Fruit fly (Drosophila melanogaster) whole organism, prepupa: ENCODE results near the gene CG10993.

Source experiments
- Blimp-1 ChIP-seq: fragments of 200-800 bp; sonication (Bioruptor generic); optimal IDR thresholded peaks from 3 replicates; lab custom pipeline; 2017; ENCODE audit warnings: missing biosample characterization, missing genetic modification characterization, mild to moderate bottlenecking, moderate library complexity, missing genetic modification reagents
- CG10631 ChIP-seq: fragments of 200-800 bp; sonication (Bioruptor generic); optimal IDR thresholded peaks from 2 replicates; lab custom pipeline; 2016; ENCODE audit warnings: missing biosample characterization, missing genetic modification characterization
- CG11762 ChIP-seq: fragments of 200-800 bp; sonication (Bioruptor generic); optimal IDR thresholded peaks from 3 replicates; lab custom pipeline; 2016; ENCODE audit warnings: missing biosample characterization, missing genetic modification characterization; ENCODE audit not compliant: insufficient read depth
- CG11902 ChIP-seq: fragments of 200-800 bp; sonication (Bioruptor generic); optimal IDR thresholded peaks from 3 replicates; lab custom pipeline; 2016; ENCODE audit warnings: missing biosample characterization, missing genetic modification characterization
- CG1621 ChIP-seq: fragments of 200-800 bp; sonication (Bioruptor generic); optimal IDR thresholded peaks from 3 replicates; lab custom pipeline; 2018; ENCODE audit warnings: missing biosample characterization, mild to moderate bottlenecking, missing genetic modification characterization
- CG3032 ChIP-seq: fragments of 200-800 bp; optimal IDR thresholded peaks from 2 replicates; lab custom pipeline; 2019; ENCODE audit warnings: missing biosample characterization, mild to moderate bottlenecking, missing genetic modification characterization, moderate library complexity
- CG31627 ChIP-seq: fragments of 200-800 bp; sonication (Bioruptor generic); optimal IDR thresholded peaks from 3 replicates; lab custom pipeline; 2016; ENCODE audit warnings: missing biosample characterization, missing genetic modification characterization
- CG32006 ChIP-seq: fragments of 200-800 bp; sonication (Bioruptor generic); optimal IDR thresholded peaks from 3 replicates; lab custom pipeline; 2017; ENCODE audit warnings: missing biosample characterization, mild to moderate bottlenecking, missing genetic modification characterization
- CG34406 ChIP-seq: fragments of 200-800 bp; sonication (Bioruptor generic); optimal IDR thresholded peaks from 3 replicates; lab custom pipeline; 2016; ENCODE audit warnings: missing biosample characterization, missing genetic modification characterization
- CG3919 ChIP-seq: fragments of 200-800 bp; sonication (Bioruptor generic); optimal IDR thresholded peaks from 3 replicates; lab custom pipeline; 2016; ENCODE audit warnings: missing biosample characterization, missing genetic modification characterization
- CG4318 ChIP-seq: fragments of 200-800 bp; sonication (Bioruptor generic); optimal IDR thresholded peaks from 3 replicates; lab custom pipeline; 2017; ENCODE audit warnings: missing biosample characterization, mild to moderate bottlenecking, missing genetic modification characterization
- CG6163 ChIP-seq: fragments of 200-800 bp; sonication (Bioruptor generic); IDR thresholded peaks from 3 replicates; pipeline ENCODE4 v1.3.6; 2022; ENCODE audit warnings: missing biosample characterization, missing genetic modification characterization
- CG6276 ChIP-seq: fragments of 200-800 bp; sonication (Bioruptor generic); optimal IDR thresholded peaks from 2 replicates; lab custom pipeline; 2017; ENCODE audit warnings: missing biosample characterization, mild to moderate bottlenecking, missing genetic modification characterization
- CG6792 ChIP-seq: fragments of 200-800 bp; sonication (Bioruptor generic); optimal IDR thresholded peaks from 3 replicates; lab custom pipeline; 2016; ENCODE audit warnings: missing biosample characterization, missing genetic modification characterization
- CG6808 ChIP-seq: fragments of 200-800 bp; sonication (Bioruptor generic); optimal IDR thresholded peaks from 3 replicates; lab custom pipeline; 2017; ENCODE audit warnings: missing biosample characterization, missing genetic modification characterization, mild to moderate bottlenecking, moderate library complexity, missing genetic modification reagents
- CG6854 ChIP-seq: fragments of 200-800 bp; sonication (Bioruptor generic); optimal IDR thresholded peaks from 2 replicates; lab custom pipeline; 2017; ENCODE audit warnings: missing biosample characterization, mild to moderate bottlenecking, missing genetic modification characterization
- CG7368 ChIP-seq: fragments of 200-800 bp; sonication (Bioruptor generic); optimal IDR thresholded peaks from 3 replicates; lab custom pipeline; 2016; ENCODE audit warnings: missing biosample characterization, missing genetic modification characterization
- CG8119 ChIP-seq: fragments of 200-800 bp; sonication (Bioruptor generic); IDR thresholded peaks from 3 replicates; pipeline ENCODE4 v1.3.6; 2022; ENCODE audit warnings: missing biosample characterization, missing genetic modification characterization
- CG8319 ChIP-seq: fragments of 200-800 bp; sonication (Bioruptor generic); optimal IDR thresholded peaks from 3 replicates; lab custom pipeline; 2016; ENCODE audit warnings: missing biosample characterization, missing genetic modification characterization
- Eip78C ChIP-seq: fragments of 200-800 bp; sonication (Bioruptor generic); peaks from one replicate; lab custom pipeline; 2016; ENCODE audit warnings: missing biosample characterization, missing genetic modification characterization
- Eip93F ChIP-seq: fragments of 200-800 bp; sonication (Bioruptor generic); optimal IDR thresholded peaks from 2 replicates; lab custom pipeline; 2016; ENCODE audit warnings: missing biosample characterization, mild to moderate bottlenecking, missing genetic modification characterization
- Ets21C ChIP-seq: fragments of 200-800 bp; sonication (Bioruptor generic); optimal IDR thresholded peaks from 3 replicates; lab custom pipeline; 2016; ENCODE audit warnings: missing biosample characterization, missing genetic modification characterization
- Hr38 ChIP-seq: sonication (Bioruptor generic); optimal IDR thresholded peaks from 2 replicates; lab custom pipeline; 2016; ENCODE audit warnings: missing biosample characterization, missing genetic modification characterization
- Hr4 ChIP-seq: fragments of 200-800 bp; sonication (Bioruptor generic); optimal IDR thresholded peaks from 3 replicates; lab custom pipeline; 2016; ENCODE audit warnings: missing biosample characterization, missing genetic modification characterization
- Lpt ChIP-seq: fragments of 200-800 bp; sonication (Bioruptor generic); optimal IDR thresholded peaks from 3 replicates; lab custom pipeline; 2016; ENCODE audit warnings: missing biosample characterization, missing genetic modification characterization
- Smox ChIP-seq: fragments of 200-800 bp; sonication (Bioruptor generic); optimal IDR thresholded peaks from 3 replicates; lab custom pipeline; 2016; ENCODE audit warnings: missing biosample characterization, missing genetic modification characterization
- Sox102F ChIP-seq: fragments of 200-800 bp; sonication (Bioruptor generic); optimal IDR thresholded peaks from 2 replicates; lab custom pipeline; 2016; ENCODE audit warnings: missing biosample characterization, mild to moderate bottlenecking, missing genetic modification characterization
- Sox14 ChIP-seq: fragments of 200-800 bp; sonication (Bioruptor generic); optimal IDR thresholded peaks from 3 replicates; lab custom pipeline; 2016; ENCODE audit warnings: missing biosample characterization, missing genetic modification characterization
- Sox15 ChIP-seq: fragments of 200-800 bp; sonication (Bioruptor generic); optimal IDR thresholded peaks from 3 replicates; lab custom pipeline; 2016; ENCODE audit warnings: missing biosample characterization, missing genetic modification characterization
- dac ChIP-seq: fragments of 200-800 bp; sonication (Bioruptor generic); optimal IDR thresholded peaks from 2 replicates; lab custom pipeline; 2017; ENCODE audit warnings: missing biosample characterization, mild to moderate bottlenecking, missing genetic modification characterization
- eg ChIP-seq: fragments of 200-800 bp; sonication (Bioruptor generic); IDR thresholded peaks from 3 replicates; pipeline ENCODE4 v1.3.6; 2022; ENCODE audit warnings: missing biosample characterization, missing genetic modification characterization
- esn ChIP-seq: fragments of 200-800 bp; sonication (Bioruptor generic); optimal IDR thresholded peaks from 2 replicates; lab custom pipeline; 2016; ENCODE audit warnings: missing biosample characterization, mild to moderate bottlenecking, missing genetic modification characterization, moderate library complexity
- fd59A ChIP-seq: fragments of 200-800 bp; sonication (Bioruptor generic); optimal IDR thresholded peaks from 2 replicates; lab custom pipeline; 2017; ENCODE audit warnings: missing biosample characterization, mild to moderate bottlenecking, missing genetic modification characterization, missing genetic modification reagents
- fkh ChIP-seq: fragments of 200-800 bp; sonication (Bioruptor generic); optimal IDR thresholded peaks from 3 replicates; lab custom pipeline; 2017; ENCODE audit warnings: missing biosample characterization, mild to moderate bottlenecking, missing genetic modification characterization, moderate library complexity
- ss ChIP-seq, 2 experiments: fragments of 200-800 bp; sonication (Bioruptor generic); optimal IDR thresholded peaks; 2 replicates in 1 of 2; 3 replicates in 1 of 2; lab custom pipeline; 2017 to 2018; ENCODE audit warnings: mild to moderate bottlenecking in 2 of 2, missing biosample characterization in 2 of 2, missing genetic modification characterization in 2 of 2, moderate library complexity in 1 of 2
- svp ChIP-seq: fragments of 200-800 bp; sonication (Bioruptor generic); peaks from one replicate; lab custom pipeline; 2016; ENCODE audit warnings: missing biosample characterization, missing genetic modification characterization

The CG10993 gene

DNA sequence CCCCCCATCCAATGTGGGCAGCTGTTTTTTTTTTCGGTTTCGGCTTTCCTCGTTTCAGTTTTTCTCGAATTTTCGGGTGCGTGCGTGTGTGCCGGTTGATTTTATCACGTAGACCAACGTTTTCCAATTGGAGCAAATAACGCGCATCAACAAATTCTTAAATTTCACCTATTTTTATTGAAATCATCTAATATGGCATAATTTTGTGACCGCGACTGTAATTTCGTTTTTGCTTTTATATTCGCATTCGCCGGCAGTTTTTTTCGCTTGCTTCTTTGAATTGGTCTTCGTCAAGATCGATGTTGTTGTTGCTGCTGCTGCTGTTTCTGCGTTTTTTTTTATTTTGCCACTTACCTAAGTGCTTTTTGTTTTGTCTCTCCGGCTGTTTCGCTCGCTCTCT lies 36.4 kb downstream of the CG10993 start (continued):
- TF ChIP-seq Sox102F (GFP tag; lab: Kevin White, UChicago) (peak; percentile 38), Lpt (GFP tag; lab: Kevin White, UChicago) (peak; percentile 28), CG3032 (tag; lab: Kevin White, UChicago) (no peak), Sox14 (GFP tag; lab: Kevin White, UChicago) (peak; percentile 34), CG1621 (tag; lab: Kevin White, UChicago) (peak; percentile 38), CG7368 (GFP tag; lab: Kevin White, UChicago) (peak; percentile 49), CG4318 (peak; percentile 26), CG11902 (GFP tag; lab: Kevin White, UChicago) (no peak), Blimp-1 (no peak), CG8319 (GFP tag; lab: Kevin White, UChicago) (no peak), Sox15 (GFP tag; lab: Kevin White, UChicago) (peak; percentile 8), CG6808 (GFP tag; lab: Kevin White, UChicago) (peak; percentile 59), CG10631 (GFP tag; lab: Kevin White, UChicago) (peak; percentile 1), dac (GFP tag; lab: Kevin White, UChicago) (no peak), Hr4 (GFP tag; lab: Kevin White, UChicago) (peak; percentile 26)

DNA sequence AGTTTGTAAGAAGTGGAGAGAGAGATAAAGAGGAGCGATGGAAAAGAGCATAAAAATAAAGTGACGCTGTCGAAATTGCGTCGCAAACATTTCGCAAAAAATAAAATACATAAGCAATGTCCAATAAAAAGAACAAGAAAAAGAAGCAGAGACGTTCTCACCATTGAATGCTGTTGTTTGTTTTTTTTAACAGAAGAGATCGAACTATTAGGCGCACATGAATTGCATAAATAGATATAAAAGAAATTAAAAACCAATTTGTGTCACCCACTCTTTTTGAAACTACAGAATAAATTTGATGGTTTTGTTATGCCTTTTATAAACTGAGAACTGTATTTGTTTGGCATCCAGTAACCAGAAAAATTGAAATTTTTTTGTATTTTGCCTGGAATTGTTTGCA lies 37.1 kb downstream of the CG10993 start:
- no peak for TF ChIP-seq CG6808 (GFP tag; lab: Kevin White, UChicago)
- peak; percentile 58 for TF ChIP-seq svp

DNA sequence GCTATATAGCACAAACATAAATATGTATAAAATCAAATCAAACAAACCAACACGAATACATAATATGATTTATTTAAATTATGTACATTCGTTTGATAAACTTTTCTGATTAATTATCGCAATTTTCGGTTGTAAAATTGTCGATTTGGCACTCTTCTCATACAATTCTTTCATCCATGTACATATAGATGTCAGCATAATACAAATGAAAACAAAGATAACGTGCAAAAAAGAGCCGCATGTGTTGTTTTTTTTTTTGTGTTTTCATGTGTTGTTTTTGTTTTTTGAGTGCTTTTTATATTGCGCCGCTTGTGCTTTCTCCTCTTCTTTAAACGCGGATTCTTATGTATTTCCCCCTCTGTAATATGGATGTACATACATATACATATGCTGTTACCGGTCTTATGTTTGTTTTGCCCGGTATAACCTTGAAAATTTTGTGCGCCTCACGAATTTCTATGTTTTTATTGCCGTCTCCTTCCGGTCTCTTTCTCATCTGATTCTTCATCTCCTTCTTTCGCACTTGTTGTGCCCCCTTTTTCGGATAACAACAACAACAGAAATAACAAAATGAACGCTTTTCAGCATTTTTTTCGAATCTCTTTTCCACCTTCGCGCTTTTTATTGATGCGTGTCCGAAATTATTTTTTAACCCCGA lies 37.7 kb downstream of the CG10993 start:
- TF ChIP-seq ss (GFP tag; optimal IDR thresholded peaks at IDR 0.05; lab: Kevin White, UChicago) (peak in 1 of 2 experiments; percentile 5), CG3032 (tag; lab: Kevin White, UChicago) (no peak), fd59A (GFP tag; lab: Kevin White, UChicago) (no peak), Ets21C (GFP tag; lab: Kevin White, UChicago) (no peak), CG6854 (GFP tag; lab: Kevin White, UChicago) (peak; percentile 19), Eip78C (GFP tag; lab: Kevin White, UChicago) (no peak), CG6163 (GFP tag; lab: Robert Waterston, UW) (peak; percentile 31; the same call in 2 of the 3 replicates)
- TF ChIP-seq, all 60 proteins: peak for 3

DNA sequence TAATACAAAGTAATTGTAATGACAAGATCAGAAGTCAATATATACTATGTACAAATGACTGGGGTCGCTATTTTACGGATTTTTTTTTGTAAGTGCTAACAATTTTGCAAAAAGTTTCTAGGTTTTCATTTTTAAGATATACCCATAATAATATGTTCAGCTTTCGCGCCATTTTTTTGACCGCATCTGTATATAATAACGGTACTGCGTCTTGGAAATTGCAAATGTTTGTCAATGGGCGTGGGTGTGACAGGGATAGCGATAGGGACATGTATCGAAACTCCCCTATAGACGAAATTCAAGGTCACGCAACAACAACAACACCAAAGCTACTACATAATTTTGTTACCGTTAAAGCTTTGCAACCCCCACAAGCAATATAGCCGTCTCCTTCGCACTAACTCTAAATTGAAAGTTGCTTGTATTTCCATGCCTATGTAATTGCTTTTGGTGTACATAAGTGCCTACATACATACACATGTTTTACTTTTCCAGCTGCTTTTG lies 38.3 kb downstream of the CG10993 start:
- TF ChIP-seq CG3032 (tag; lab: Kevin White, UChicago) (no peak), Eip78C (GFP tag; lab: Kevin White, UChicago) (peak; percentile 61), ss (GFP tag; optimal IDR thresholded peaks at IDR 0.05; lab: Kevin White, UChicago) (no peak)

DNA sequence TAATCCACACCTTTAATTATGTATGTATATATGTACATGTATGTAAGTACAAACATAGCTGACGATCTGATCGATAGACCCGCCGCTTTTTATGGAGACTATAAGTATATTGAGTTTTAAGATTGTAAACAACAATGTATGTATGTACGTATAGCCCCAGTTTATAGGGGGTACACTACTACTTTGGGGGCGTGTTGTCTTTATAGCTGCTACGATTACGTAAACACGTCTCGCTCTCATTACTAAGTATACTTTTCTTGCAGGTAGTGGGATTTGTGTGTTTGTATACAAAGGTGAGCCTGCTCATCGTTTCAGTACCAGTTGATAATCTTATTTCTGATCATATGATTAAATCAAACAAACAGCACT lies 41.1 kb downstream of the CG10993 start:
- TF ChIP-seq fkh (GFP tag; lab: Kevin White, UChicago) (peak; percentile 72), fd59A (GFP tag; lab: Kevin White, UChicago) (no peak)

DNA sequence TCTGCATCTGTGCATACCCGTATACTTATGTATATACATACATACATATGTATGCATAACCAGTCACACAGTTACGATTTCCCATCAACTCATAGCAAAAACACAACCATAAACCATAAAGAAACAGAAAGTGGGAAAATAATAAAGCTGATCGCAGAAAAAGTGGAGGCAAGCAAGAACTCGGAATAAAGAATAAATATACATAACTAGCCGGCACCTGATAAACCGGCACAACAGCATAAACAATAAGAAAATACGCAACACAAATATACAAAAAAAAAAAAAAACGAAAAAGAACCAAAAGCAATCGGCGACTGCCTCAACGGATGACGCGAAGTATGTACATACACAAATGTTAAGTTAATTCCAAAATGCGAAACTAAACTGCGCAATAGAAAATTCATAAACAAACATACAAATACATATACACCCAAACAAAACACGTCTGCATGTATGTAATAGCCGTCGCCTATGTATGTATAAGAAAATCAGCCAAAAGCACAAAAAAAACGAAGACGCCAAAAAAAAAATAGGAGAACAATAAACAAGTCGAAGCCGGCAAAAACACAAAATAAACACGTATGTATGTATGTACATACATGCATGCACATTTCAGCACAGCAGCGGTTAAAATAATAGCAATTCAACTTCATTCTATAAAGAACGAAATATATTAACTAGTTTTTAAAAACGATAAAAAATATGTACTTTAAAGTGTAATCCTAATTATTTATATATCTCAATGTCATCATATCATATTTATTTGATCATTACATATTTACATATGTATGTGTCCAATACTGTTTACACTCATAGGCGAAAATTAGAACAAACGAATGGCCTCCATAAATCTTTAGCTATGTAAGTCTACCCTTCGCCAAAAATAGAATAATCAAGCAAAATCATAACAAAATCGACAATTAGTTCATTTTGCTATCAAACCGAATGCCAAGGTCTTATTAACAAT lies 41.7 kb downstream of the CG10993 start:
- TF ChIP-seq CG31627 (no peak), CG8119 (GFP tag; lab: Robert Waterston, UW) (peak; percentile 75; the same call in 2 of the 3 replicates), CG6276 (GFP tag; lab: Kevin White, UChicago) (peak; percentile 32), dac (GFP tag; lab: Kevin White, UChicago) (no peak), eg (GFP tag; lab: Robert Waterston, UW) (peak; percentile 67), Sox102F (GFP tag; lab: Kevin White, UChicago) (peak; percentile 10), Eip93F (no peak), CG6792 (GFP tag; lab: Kevin White, UChicago) (no peak), CG32006 (GFP tag; lab: Kevin White, UChicago) (peak; percentile 54), CG11902 (GFP tag; lab: Kevin White, UChicago) (no peak), CG3919 (GFP tag; lab: Kevin White, UChicago) (peak; percentile 16), ss (GFP tag; optimal IDR thresholded peaks at IDR 0.05; lab: Kevin White, UChicago) (peak; percentile 34 to 46), CG34406 (GFP tag; lab: Kevin White, UChicago) (peak; percentile 25), Sox15 (GFP tag; lab: Kevin White, UChicago) (no peak), Hr38 (GFP tag; lab: Kevin White, UChicago) (no peak), CG1621 (tag; lab: Kevin White, UChicago) (no peak), Hr4 (GFP tag; lab: Kevin White, UChicago) (peak; percentile 44), Smox (GFP tag; lab: Kevin White, UChicago) (peak; percentile 19), CG11762 (no peak), Blimp-1 (no peak), esn (GFP tag; lab: Kevin White, UChicago) (peak; percentile 40)
